Fruit fly (Drosophila melanogaster) whole organism, prepupa: ENCODE results near the gene CG34305.

Source experiments
- CG10631 ChIP-seq: fragments of 200-800 bp; sonication (Bioruptor generic); optimal IDR thresholded peaks from 2 replicates; lab custom pipeline; 2016; ENCODE audit warnings: missing biosample characterization, missing genetic modification characterization
- CG4318 ChIP-seq: fragments of 200-800 bp; sonication (Bioruptor generic); optimal IDR thresholded peaks from 3 replicates; lab custom pipeline; 2017; ENCODE audit warnings: missing biosample characterization, mild to moderate bottlenecking, missing genetic modification characterization
- CG8632 ChIP-seq: fragments of 200-800 bp; sonication (Bioruptor generic); optimal IDR thresholded peaks from 3 replicates; lab custom pipeline; 2016; ENCODE audit warnings: missing biosample characterization, missing genetic modification characterization
- Hr38 ChIP-seq: sonication (Bioruptor generic); optimal IDR thresholded peaks from 2 replicates; lab custom pipeline; 2016; ENCODE audit warnings: missing biosample characterization, missing genetic modification characterization
- Smox ChIP-seq: fragments of 200-800 bp; sonication (Bioruptor generic); optimal IDR thresholded peaks from 3 replicates; lab custom pipeline; 2016; ENCODE audit warnings: missing biosample characterization, missing genetic modification characterization
- Sox102F ChIP-seq: fragments of 200-800 bp; sonication (Bioruptor generic); optimal IDR thresholded peaks from 2 replicates; lab custom pipeline; 2016; ENCODE audit warnings: missing biosample characterization, mild to moderate bottlenecking, missing genetic modification characterization
- salr ChIP-seq, 2 experiments: fragments of 200-800 bp; sonication (Bioruptor generic); optimal IDR thresholded peaks; 3 replicates each; lab custom pipeline; 2016 to 2018; ENCODE audit warnings: missing biosample characterization in 2 of 2, missing genetic modification characterization in 2 of 2, mild to moderate bottlenecking in 1 of 2

dm6 chr3R:4292185-4292584, 49.2 kb upstream of the CG34305 start:
- TF ChIP-seq CG8632 (GFP tag; lab: Kevin White, UChicago) (no peak), Smox (GFP tag; lab: Kevin White, UChicago) (no peak), Hr38 (GFP tag; lab: Kevin White, UChicago) (no peak), salr (GFP tag; optimal IDR thresholded peaks at IDR 0.05; lab: Kevin White, UChicago) (no peak), CG10631 (GFP tag; lab: Kevin White, UChicago) (no peak), Sox102F (no peak), CG4318 (GFP tag; lab: Kevin White, UChicago) (no peak)
